Fruit fly (Drosophila melanogaster) whole organism, wandering third instar larva: ENCODE results near the gene CG33795.

Experiments used
- Abd-B ChIP-seq: fragments of >200 bp; optimal IDR thresholded peaks from 2 replicates; lab custom pipeline; 2017; ENCODE audit warnings: missing biosample characterization, missing genetic modification characterization
- CG32264 ChIP-seq: fragments of 200-800 bp; sonication (Bioruptor generic); optimal IDR thresholded peaks from 2 replicates; lab custom pipeline; 2016; ENCODE audit warnings: missing biosample characterization, missing genetic modification characterization
- CG9705 ChIP-seq: fragments of 200-800 bp; sonication (Bioruptor generic); optimal IDR thresholded peaks from 2 replicates; lab custom pipeline; 2018; ENCODE audit warnings: missing biosample characterization, mild to moderate bottlenecking, missing genetic modification characterization
- CrebA ChIP-seq: fragments of 200-800 bp; sonication (Bioruptor generic); optimal IDR thresholded peaks from 2 replicates; lab custom pipeline; 2016; ENCODE audit warnings: missing biosample characterization, mild to moderate bottlenecking, missing genetic modification characterization, borderline replicate concordance
- Dfd ChIP-seq: fragments of >200 bp; optimal IDR thresholded peaks from 2 replicates; lab custom pipeline; 2017; ENCODE audit warnings: missing biosample characterization, missing genetic modification characterization
- Dif ChIP-seq: fragments of 200-275, 200-300 bp; sonication (Bioruptor generic); optimal IDR thresholded peaks from 2 replicates; lab custom pipeline; 2018; ENCODE audit warnings: missing biosample characterization, missing genetic modification characterization; ENCODE audit not compliant: partially characterized antibody
- GATAd ChIP-seq: sonication (Bioruptor generic); optimal IDR thresholded peaks from 2 replicates; lab custom pipeline; 2016; ENCODE audit warnings: missing biosample characterization, missing genetic modification characterization
- HLH106 ChIP-seq: fragments of 200-800 bp; optimal IDR thresholded peaks from 3 replicates; lab custom pipeline; 2019; ENCODE audit warnings: missing biosample characterization, mild to moderate bottlenecking, missing genetic modification characterization, moderate library complexity
- Hnf4 ChIP-seq: fragments of 200-800 bp; sonication (Bioruptor generic); optimal IDR thresholded peaks from 2 replicates; lab custom pipeline; 2016; ENCODE audit warnings: missing biosample characterization, mild to moderate bottlenecking, missing genetic modification characterization
- Hr78 ChIP-seq: fragments of >200 bp; optimal IDR thresholded peaks from 2 replicates; lab custom pipeline; 2017; ENCODE audit warnings: missing biosample characterization, missing genetic modification characterization
- Hr83 ChIP-seq: fragments of 200-300 bp; sonication (Bioruptor generic); optimal IDR thresholded peaks from 2 replicates; lab custom pipeline; 2016; ENCODE audit warnings: missing biosample characterization, mild to moderate bottlenecking, missing genetic modification characterization, moderate library complexity; ENCODE audit not compliant: poor library complexity, severe bottlenecking
- Jra ChIP-seq: sonication (Bioruptor generic); optimal IDR thresholded peaks from 2 replicates; lab custom pipeline; 2016; ENCODE audit warnings: missing biosample characterization, missing genetic modification characterization
- Mio ChIP-seq: sonication (Bioruptor generic); optimal IDR thresholded peaks from 2 replicates; lab custom pipeline; 2016; ENCODE audit warnings: missing biosample characterization, missing genetic modification characterization
- Myc ChIP-seq: fragments of >200 bp; optimal IDR thresholded peaks from 2 replicates; lab custom pipeline; 2017
- N ChIP-seq: fragments of >200 bp; optimal IDR thresholded peaks from 2 replicates; lab custom pipeline; 2018; ENCODE audit warnings: missing biosample characterization, missing external identifiers, missing genetic modification characterization
- OdsH ChIP-seq: fragments of 200-800 bp; sonication (Bioruptor generic); optimal IDR thresholded peaks from 2 replicates; lab custom pipeline; 2016; ENCODE audit warnings: missing biosample characterization, mild to moderate bottlenecking, missing genetic modification characterization
- Rel ChIP-seq, 2 experiments: fragments of 200-800 bp; sonication (Bioruptor generic) in 1 of 2; optimal IDR thresholded peaks; 2 replicates in 1 of 2; 3 replicates in 1 of 2; lab custom pipeline; 2016 to 2019; ENCODE audit warnings: mild to moderate bottlenecking in 2 of 2, missing biosample characterization in 2 of 2, missing genetic modification characterization in 2 of 2, moderate library complexity in 1 of 2
- Sp1 ChIP-seq: fragments of 200-800 bp; sonication (Bioruptor generic); optimal IDR thresholded peaks from 3 replicates; lab custom pipeline; 2019; ENCODE audit warnings: missing biosample characterization, mild to moderate bottlenecking, missing genetic modification characterization, moderate library complexity
- Vsx2 ChIP-seq: fragments of 200-300, 225-300 bp; sonication (Bioruptor generic); optimal IDR thresholded peaks from 2 replicates; lab custom pipeline; 2018; ENCODE audit warnings: missing biosample characterization, missing genetic modification characterization; ENCODE audit not compliant: partially characterized antibody
- br ChIP-seq: fragments of 200-800 bp; sonication (Bioruptor generic); optimal IDR thresholded peaks from 2 replicates; lab custom pipeline; 2016; ENCODE audit warnings: missing biosample characterization, missing genetic modification characterization
- brk ChIP-seq: fragments of 200-800 bp; sonication (Bioruptor generic); optimal IDR thresholded peaks from 2 replicates; lab custom pipeline; 2016; ENCODE audit warnings: missing biosample characterization, mild to moderate bottlenecking, missing genetic modification characterization
- dl ChIP-seq, 2 experiments: fragments of 175-275, 200-275 bp in 1 of 2; fragments of 200-275 bp in 1 of 2; sonication (Bioruptor generic); optimal IDR thresholded peaks; lab custom pipeline; 2018; ENCODE audit warnings: mild to moderate bottlenecking in 2 of 2, missing biosample characterization in 2 of 2, missing genetic modification characterization in 2 of 2, moderate library complexity in 2 of 2; ENCODE audit not compliant: partially characterized antibody in 2 of 2, insufficient read depth in 1 of 2
- dmrt93B ChIP-seq: fragments of 200-800 bp; sonication (Bioruptor generic); optimal IDR thresholded peaks from 2 replicates; lab custom pipeline; 2018; ENCODE audit warnings: missing biosample characterization, mild to moderate bottlenecking, missing genetic modification characterization
- dsf ChIP-seq: sonication (Bioruptor generic); optimal IDR thresholded peaks from 2 replicates; lab custom pipeline; 2016; ENCODE audit warnings: missing biosample characterization, missing genetic modification characterization, borderline replicate concordance
- ey ChIP-seq: fragments of 200-800 bp; sonication (Bioruptor generic); optimal IDR thresholded peaks from 2 replicates; lab custom pipeline; 2016; ENCODE audit warnings: missing biosample characterization, missing genetic modification characterization
- foxo ChIP-seq, 2 experiments: fragments of 200-800 bp; sonication (Bioruptor generic); optimal IDR thresholded peaks; 2 replicates in 1 of 2; 3 replicates in 1 of 2; lab custom pipeline; 2016 to 2017; ENCODE audit warnings: missing biosample characterization in 2 of 2, missing genetic modification characterization in 2 of 2
- fru ChIP-seq: fragments of 200-800 bp; sonication (Bioruptor generic); optimal IDR thresholded peaks from 3 replicates; lab custom pipeline; 2016; ENCODE audit warnings: missing biosample characterization, mild to moderate bottlenecking, missing genetic modification characterization
- h ChIP-seq: fragments of 200-800 bp; sonication (Bioruptor generic); optimal IDR thresholded peaks from 3 replicates; lab custom pipeline; 2016; ENCODE audit warnings: missing biosample characterization, mild to moderate bottlenecking, missing genetic modification characterization
- jim ChIP-seq: fragments of 175-275, 200-325 bp; sonication (Bioruptor generic); optimal IDR thresholded peaks from 2 replicates; lab custom pipeline; 2016; ENCODE audit warnings: missing biosample characterization, mild to moderate bottlenecking, missing genetic modification characterization
- lola ChIP-seq: fragments of >200 bp; optimal IDR thresholded peaks from 2 replicates; lab custom pipeline; 2017; ENCODE audit warnings: missing biosample characterization, missing genetic modification characterization
- pan ChIP-seq: fragments of >200 bp; optimal IDR thresholded peaks from 2 replicates; lab custom pipeline; 2017
- psq ChIP-seq: fragments of 200-800 bp; sonication (Bioruptor generic); optimal IDR thresholded peaks from 3 replicates; lab custom pipeline; 2017; ENCODE audit warnings: missing biosample characterization, mild to moderate bottlenecking, missing genetic modification characterization, moderate library complexity
- rgr ChIP-seq: fragments of 200-800 bp; sonication (Bioruptor generic); optimal IDR thresholded peaks from 3 replicates; lab custom pipeline; 2016; ENCODE audit warnings: missing biosample characterization, mild to moderate bottlenecking, missing genetic modification characterization
- sage ChIP-seq: fragments of 200-800 bp; sonication (Bioruptor generic); optimal IDR thresholded peaks from 2 replicates; lab custom pipeline; 2016; ENCODE audit warnings: missing biosample characterization, mild to moderate bottlenecking, missing genetic modification characterization
- sv ChIP-seq: fragments of 200-800 bp; sonication (Bioruptor generic); optimal IDR thresholded peaks from 3 replicates; lab custom pipeline; 2016; ENCODE audit warnings: missing biosample characterization, missing genetic modification characterization
- tai ChIP-seq: sonication (Bioruptor generic); optimal IDR thresholded peaks from 2 replicates; lab custom pipeline; 2016; ENCODE audit warnings: missing biosample characterization, missing genetic modification characterization
- usp ChIP-seq: fragments of >200 bp; optimal IDR thresholded peaks from 2 replicates; lab custom pipeline; 2017; ENCODE audit warnings: missing biosample characterization, missing genetic modification characterization
- woc ChIP-seq: sonication (Bioruptor generic); optimal IDR thresholded peaks from 2 replicates; lab custom pipeline; 2016; ENCODE audit warnings: missing biosample characterization, mild to moderate bottlenecking, missing genetic modification characterization

CG33795 gene

dm6 chr3L:16161847-16162556, 9.2 kb downstream of the CG33795 start (continued):
- TF ChIP-seq CG9705 (GFP tag; lab: Kevin White, UChicago) (no peak), fru (GFP tag; lab: Kevin White, UChicago) (peak; percentile 33), woc (GFP tag; lab: Kevin White, UChicago) (no peak), Dfd (GFP tag; lab: Kevin White, UChicago) (no peak)

- no peak for TF ChIP-seq Abd-B (GFP tag; lab: Kevin White, UChicago)
- TF ChIP-seq pan, result no peak
- no peak for TF ChIP-seq brk (GFP tag; lab: Kevin White, UChicago)
- TF ChIP-seq ey (GFP tag; lab: Kevin White, UChicago), result no peak
- no peak for TF ChIP-seq Dif (GFP tag; lab: Kevin White, UChicago)
- TF ChIP-seq jim (GFP tag; lab: Kevin White, UChicago), result no peak
- no peak for TF ChIP-seq Dfd (GFP tag; lab: Kevin White, UChicago)
- no peak for TF ChIP-seq br (GFP tag; lab: Kevin White, UChicago)
- TF ChIP-seq woc (GFP tag; lab: Kevin White, UChicago), result no peak
- peak in 1 of 2 experiments; percentile 3 for TF ChIP-seq foxo (GFP tag; optimal IDR thresholded peaks at IDR 0.05; lab: Kevin White, UChicago)
- no peak for TF ChIP-seq dl (GFP tag; optimal IDR thresholded peaks at IDR 0.05; lab: Kevin White, UChicago; ENCODE audit: insufficient read depth in 1 of 2, partially characterized antibody in 2 of 2)
- no peak for TF ChIP-seq dsf (GFP tag; lab: Kevin White, UChicago)
- no peak for TF ChIP-seq CG9705 (GFP tag; lab: Kevin White, UChicago)
- peak; percentile 55 for TF ChIP-seq psq
- no peak for TF ChIP-seq sage
- TF ChIP-seq CG32264, result no peak
- no peak for TF ChIP-seq fru (GFP tag; lab: Kevin White, UChicago)
- peak; percentile 70 for TF ChIP-seq Vsx2
- no peak for TF ChIP-seq sv
- TF ChIP-seq tai (GFP tag; lab: Kevin White, UChicago), result no peak
- TF ChIP-seq Rel (GFP tag; optimal IDR thresholded peaks at IDR 0.05; lab: Kevin White, UChicago), result no peak
- TF ChIP-seq Rel (tag; optimal IDR thresholded peaks at IDR 0.05; lab: Kevin White, UChicago), result no peak
- peak; percentile 9 for TF ChIP-seq Hnf4 (GFP tag; lab: Kevin White, UChicago)
- no peak for TF ChIP-seq Hr83
- no peak for TF ChIP-seq rgr (GFP tag; lab: Kevin White, UChicago)
- no peak for TF ChIP-seq Hr78 (GFP tag; lab: Kevin White, UChicago)
- TF ChIP-seq N (GFP tag; lab: Kevin White, UChicago), result no peak
- peak; percentile 7 for TF ChIP-seq Jra (GFP tag; lab: Kevin White, UChicago)
- no peak for TF ChIP-seq lola (GFP tag; lab: Kevin White, UChicago)
- no peak for TF ChIP-seq h (GFP tag; lab: Kevin White, UChicago)
- no peak for TF ChIP-seq HLH106 (tag; lab: Kevin White, UChicago)
- TF ChIP-seq Myc, result no peak
- TF ChIP-seq usp (GFP tag; lab: Kevin White, UChicago), result no peak
- TF ChIP-seq GATAd (GFP tag; lab: Kevin White, UChicago), result no peak
- no peak for TF ChIP-seq Mio
- TF ChIP-seq dmrt93B (GFP tag; lab: Kevin White, UChicago), result no peak
- TF ChIP-seq OdsH (GFP tag; lab: Kevin White, UChicago), result no peak
- TF ChIP-seq CrebA, result peak; percentile 51
- TF ChIP-seq Sp1 (GFP tag; lab: Kevin White, UChicago), result no peak
Measured at dm6 chr3L:16161131-16161530, 10.0 kb downstream of the CG33795 start.
